Fruit fly (Drosophila melanogaster): ENCODE measurements around the gene tbc.
"Not testable (repeated sequence)": the region's sequence is repeated elsewhere in the genome, so short reads cannot be mapped to it uniquely, and the experiment has no call there.

tbc gene

DNA sequence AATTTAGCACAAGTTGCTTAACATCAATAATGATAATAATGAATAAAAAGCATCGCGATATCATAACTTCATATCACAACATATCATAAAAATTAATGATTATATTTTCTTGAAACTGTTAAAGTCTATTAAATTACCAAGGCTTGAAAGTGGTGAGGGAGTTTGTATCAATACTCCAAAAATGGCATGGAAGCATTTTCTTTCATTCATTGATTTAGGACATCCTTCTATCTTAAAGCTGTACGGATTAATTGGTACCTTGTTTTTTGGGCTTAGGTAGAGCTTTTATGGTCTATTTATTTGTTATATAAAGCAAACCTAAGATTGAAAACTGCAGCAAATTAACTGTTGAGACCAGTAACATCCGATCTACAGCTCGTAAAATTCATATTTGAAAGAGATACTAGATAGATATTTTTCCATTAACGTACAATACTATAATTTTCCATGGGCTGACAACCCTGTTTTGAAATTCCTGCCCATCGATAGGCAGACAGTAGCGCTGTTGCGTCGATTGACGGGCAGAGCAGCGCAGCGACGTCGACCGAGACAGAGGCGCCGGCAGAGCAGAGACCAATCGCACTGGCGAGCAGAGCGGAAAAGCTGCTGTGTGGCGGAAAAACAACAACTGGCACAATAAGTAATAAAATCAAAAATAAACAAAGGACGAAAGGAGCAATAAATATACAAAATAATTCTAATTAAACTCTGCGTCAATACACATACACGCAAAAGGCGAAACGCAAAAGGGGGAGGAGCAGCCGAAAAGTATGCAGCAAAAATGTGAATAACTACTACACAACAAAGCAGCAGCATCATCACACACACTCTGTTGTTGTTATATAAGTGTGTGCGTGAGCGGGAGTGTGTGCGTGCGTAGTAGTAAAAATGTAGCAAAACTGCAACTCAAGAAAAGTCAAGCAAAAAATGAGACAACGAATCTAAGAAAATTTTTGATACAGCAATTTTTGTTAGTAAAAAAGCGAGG, 15.5 kb upstream of the tbc start, which contains the start of gene CG1695:
CG1695 (plus strand) TSS at position 606 of the 988 bp plus-strand sequence.
- TF ChIP-seq Dll (optimal IDR thresholded peaks at IDR 0.05) (no peak), usp (GFP tag; optimal IDR thresholded peaks at IDR 0.05) (no peak), CG8478 (optimal IDR thresholded peaks at IDR 0.05) (no peak), pan (optimal IDR thresholded peaks at IDR 0.05) (no peak), psq (optimal IDR thresholded peaks at IDR 0.05) (no peak), EcR (GFP tag; optimal IDR thresholded peaks at IDR 0.05) (no peak)

DNA sequence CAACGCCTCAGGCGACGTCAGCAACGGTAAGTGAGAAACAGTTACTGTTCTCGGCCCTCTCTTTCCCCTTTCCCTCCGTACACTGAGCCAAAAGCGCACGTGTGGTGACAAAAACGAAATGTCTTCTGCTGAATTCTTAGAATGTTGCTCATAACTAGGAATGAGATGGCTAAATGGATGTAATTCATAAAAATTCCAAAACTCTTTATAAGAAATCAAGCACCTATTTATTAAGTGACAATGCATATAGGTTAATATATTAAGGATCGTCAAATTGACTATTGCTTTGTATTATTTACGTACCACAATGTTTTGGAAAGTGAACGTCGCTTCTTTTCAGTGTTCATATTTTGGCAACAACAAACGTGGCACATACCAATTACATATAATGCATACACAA, 14.6 kb upstream of the tbc start:
- TF ChIP-seq EcR (GFP tag; optimal IDR thresholded peaks at IDR 0.05): no peak
- no peak for TF ChIP-seq usp (GFP tag; optimal IDR thresholded peaks at IDR 0.05)
- no peak for TF ChIP-seq CG8478 (optimal IDR thresholded peaks at IDR 0.05)
- TF ChIP-seq psq (optimal IDR thresholded peaks at IDR 0.05): no peak
- TF ChIP-seq pan (optimal IDR thresholded peaks at IDR 0.05): no peak
- TF ChIP-seq Dll (optimal IDR thresholded peaks at IDR 0.05): no peak

DNA sequence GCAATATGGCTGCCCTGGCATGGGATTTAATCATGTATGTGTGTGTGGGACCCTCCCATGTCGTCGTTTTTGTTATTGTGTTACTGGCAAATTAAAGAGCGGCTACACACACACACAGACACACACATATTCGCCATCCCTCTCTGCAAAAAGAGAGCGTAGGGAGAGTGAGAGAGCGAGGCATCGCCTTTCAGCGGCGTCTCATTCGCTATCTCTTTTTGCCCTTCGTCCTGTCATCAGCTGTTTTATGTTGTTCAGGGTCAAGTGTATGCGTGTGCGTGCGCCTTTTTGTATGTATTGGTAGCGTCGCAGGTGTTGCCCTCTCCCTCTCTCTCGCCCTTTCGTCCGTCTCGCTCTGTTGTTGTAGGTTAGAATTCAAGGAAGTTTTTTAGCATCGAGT, 12.3 kb upstream of the tbc start:
- TF ChIP-seq pan (optimal IDR thresholded peaks at IDR 0.05): no peak
- no peak for TF ChIP-seq psq (optimal IDR thresholded peaks at IDR 0.05)
- no peak for TF ChIP-seq CG8478 (optimal IDR thresholded peaks at IDR 0.05)
- no peak for TF ChIP-seq usp (GFP tag; optimal IDR thresholded peaks at IDR 0.05)
- no peak for TF ChIP-seq EcR (GFP tag; optimal IDR thresholded peaks at IDR 0.05)
- no peak for TF ChIP-seq Dll (optimal IDR thresholded peaks at IDR 0.05)

DNA sequence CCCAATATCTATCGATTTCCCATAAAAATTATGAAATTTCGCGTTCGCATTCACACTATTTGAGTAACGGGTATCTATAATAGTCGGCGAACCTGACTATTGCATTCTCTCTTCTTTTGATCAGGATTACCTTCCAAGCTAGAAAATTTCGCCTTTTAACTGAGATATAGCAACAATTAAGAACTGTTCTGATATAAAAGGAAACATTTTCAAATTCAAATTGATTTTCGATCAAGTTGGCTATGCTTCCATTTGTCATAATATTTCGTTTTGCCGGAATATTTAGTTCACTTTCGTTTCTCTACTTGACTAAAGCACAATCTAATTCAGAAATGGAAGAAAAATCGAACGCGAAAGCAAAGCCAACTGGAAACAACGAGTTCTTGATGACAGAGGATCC, 3.1 kb upstream of the tbc start, which contains the start of gene CG42578:
CG42578 (plus strand) TSS at position 301 of the 400 bp plus-strand sequence.
- TF ChIP-seq Dll, pan, psq (optimal IDR thresholded peaks at IDR 0.05): not testable (repeated sequence)

DNA sequence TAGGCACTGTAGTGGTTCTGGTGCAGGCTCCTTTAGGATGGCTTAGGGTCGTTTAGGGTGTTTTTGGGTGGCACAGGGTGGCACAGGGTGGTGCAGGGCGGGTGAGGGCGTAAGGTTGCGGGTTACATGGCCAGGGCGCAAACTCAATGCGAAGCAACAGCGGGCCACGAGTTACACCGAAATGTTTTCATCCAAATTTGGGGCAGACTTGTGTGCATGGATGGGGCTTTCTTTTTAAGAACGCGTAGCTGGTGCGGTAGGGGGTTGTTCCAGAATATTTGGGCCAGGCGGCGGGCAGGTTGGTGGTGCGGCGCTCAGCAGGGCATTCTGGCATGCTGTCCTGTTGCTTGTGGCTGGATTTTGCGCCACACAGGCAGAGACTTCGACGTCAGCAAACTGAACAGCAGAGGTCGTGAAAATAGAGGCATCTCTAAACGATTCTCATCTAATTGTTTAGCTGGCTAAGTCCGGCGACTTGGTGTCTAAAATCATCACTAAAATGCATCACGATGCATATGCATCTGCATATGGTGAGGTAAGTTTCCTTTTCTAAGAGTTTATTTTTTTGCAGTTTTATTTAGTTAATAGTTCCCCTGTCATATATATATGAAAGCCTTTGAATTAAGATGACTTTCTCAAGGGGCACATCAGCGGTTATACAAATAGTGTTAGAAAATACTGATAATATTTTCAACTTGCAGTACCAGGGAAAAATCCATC, 1.1 kb upstream of the tbc start:
- TF ChIP-seq psq (optimal IDR thresholded peaks at IDR 0.05) (no peak), pan (optimal IDR thresholded peaks at IDR 0.05) (no peak), EcR (GFP tag; optimal IDR thresholded peaks at IDR 0.05) (no peak), Dll (optimal IDR thresholded peaks at IDR 0.05) (no peak), usp (GFP tag; optimal IDR thresholded peaks at IDR 0.05) (no peak), CG8478 (optimal IDR thresholded peaks at IDR 0.05) (no peak)

DNA sequence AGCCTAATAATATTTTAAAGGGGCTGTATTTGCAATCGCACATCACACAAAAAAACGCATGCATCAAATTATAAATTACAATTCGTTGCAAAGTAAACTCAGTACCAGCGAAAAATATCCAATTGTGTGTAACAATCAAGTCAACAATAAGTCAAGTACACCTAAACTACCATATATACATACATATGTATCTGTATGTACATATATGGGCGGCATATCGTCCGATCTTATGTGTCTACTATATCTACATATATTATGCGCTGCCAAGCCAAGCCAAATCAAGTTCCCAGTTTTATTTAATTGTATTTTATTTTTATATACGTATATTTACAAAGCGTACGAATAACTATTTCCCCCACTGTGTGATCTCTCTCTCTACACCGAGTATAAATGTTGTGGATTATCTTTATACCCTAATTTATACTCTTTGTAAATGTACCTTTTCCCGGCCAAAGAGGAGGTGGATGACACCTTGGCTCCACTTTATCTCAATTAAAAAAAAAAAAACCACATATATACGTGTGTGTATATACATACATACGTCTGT, 17.3 kb downstream of the tbc start:
- TF ChIP-seq Dll (optimal IDR thresholded peaks at IDR 0.05) (no peak), pan (optimal IDR thresholded peaks at IDR 0.05) (no peak), psq (optimal IDR thresholded peaks at IDR 0.05) (no peak), EcR (GFP tag; optimal IDR thresholded peaks at IDR 0.05) (no peak), usp (GFP tag; optimal IDR thresholded peaks at IDR 0.05) (no peak), CG8478 (optimal IDR thresholded peaks at IDR 0.05) (no peak)

DNA sequence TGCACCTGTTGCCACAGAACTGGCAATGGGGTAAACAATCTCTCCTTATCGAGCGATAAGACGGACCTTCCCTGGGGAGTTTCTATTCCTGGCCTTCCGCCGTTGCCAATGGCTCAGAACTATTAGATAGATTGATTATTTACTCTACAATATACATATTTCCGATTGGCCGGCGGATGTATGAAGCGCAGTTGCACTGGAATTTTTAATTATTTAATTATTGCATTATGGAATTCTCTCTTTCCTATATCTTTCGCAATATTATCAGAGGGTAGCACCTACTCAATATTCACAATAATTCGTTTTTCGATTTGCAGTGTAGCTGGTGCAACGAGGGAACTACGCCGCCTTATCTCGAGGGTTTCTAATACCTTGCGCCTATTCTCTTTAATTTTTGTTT, 18.0 kb downstream of the tbc start, which contains the start of gene GstT3:
GstT3 (plus strand) TSS at position 301 of the 400 bp plus-strand sequence.
- no peak for TF ChIP-seq CG8478 (optimal IDR thresholded peaks at IDR 0.05)
- no peak for TF ChIP-seq EcR (GFP tag; optimal IDR thresholded peaks at IDR 0.05)
- no peak for TF ChIP-seq psq (optimal IDR thresholded peaks at IDR 0.05)
- TF ChIP-seq pan (optimal IDR thresholded peaks at IDR 0.05): no peak
- TF ChIP-seq usp (GFP tag; optimal IDR thresholded peaks at IDR 0.05): no peak
- TF ChIP-seq Dll (optimal IDR thresholded peaks at IDR 0.05): no peak

DNA sequence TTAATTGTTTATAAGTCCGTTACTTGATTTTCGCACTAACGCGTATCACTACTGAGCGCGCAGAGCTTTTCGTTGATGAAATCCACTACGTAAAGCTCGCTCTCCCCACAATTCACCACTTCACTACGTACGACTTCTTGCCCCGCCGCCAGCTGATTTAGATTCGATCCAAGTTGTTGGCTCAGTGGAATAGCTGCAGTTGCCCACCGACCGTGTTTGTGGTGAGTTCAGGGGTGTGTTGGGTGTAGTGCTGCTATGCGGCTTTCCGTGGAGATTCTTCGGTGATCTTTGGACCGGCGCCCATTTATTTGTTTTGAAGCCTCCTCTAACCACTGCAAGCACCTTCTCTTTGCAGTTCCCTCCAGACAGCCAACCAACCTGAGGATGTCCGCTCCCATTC, 19.1 kb downstream of the tbc start:
- no peak for TF ChIP-seq EcR (GFP tag; optimal IDR thresholded peaks at IDR 0.05)
- no peak for TF ChIP-seq Dll (optimal IDR thresholded peaks at IDR 0.05)
- TF ChIP-seq CG8478 (optimal IDR thresholded peaks at IDR 0.05): no peak
- no peak for TF ChIP-seq pan (optimal IDR thresholded peaks at IDR 0.05)

DNA sequence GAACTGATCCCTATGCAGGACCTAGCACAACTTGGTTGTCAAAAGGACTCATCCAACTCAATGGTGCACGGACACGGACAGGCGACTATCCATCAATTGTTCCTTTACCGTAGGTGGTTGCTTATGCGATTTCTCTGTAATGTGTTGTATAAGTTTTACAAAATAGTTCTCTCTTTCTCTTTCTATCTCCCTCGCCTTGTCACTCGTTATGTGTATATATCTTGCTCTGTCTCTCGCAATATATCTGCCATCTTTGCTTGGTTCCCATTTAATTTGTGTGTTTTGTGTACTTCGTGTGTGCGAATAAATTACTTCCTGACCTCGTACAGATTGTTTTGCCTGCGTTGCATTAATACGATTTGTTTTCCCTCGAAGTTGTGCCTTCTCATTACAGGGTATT, 21.6 kb downstream of the tbc start:
- no peak for TF ChIP-seq CG8478 (optimal IDR thresholded peaks at IDR 0.05)
- no peak for TF ChIP-seq usp (GFP tag; optimal IDR thresholded peaks at IDR 0.05)

DNA sequence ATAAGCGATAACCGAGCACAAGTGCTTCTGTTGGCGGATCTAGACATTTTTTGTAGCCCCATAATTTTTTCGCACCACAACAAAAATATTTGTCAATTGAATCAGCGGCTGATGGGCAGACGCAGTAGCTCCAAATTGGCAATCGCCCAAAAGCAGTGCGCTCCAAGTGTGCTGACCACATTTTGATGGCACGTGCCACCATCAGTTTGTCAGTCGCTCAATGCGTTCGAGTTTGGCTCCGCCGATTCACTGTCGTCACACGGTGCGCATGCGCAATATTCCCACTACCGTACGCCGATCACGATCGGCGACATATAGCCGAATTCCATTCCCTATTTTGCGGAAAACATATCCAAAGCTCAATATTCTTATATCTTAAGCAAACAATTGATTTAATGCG, 29.5 kb downstream of the tbc start:
- TF ChIP-seq Dll (optimal IDR thresholded peaks at IDR 0.05) (no peak), pan (optimal IDR thresholded peaks at IDR 0.05) (no peak), psq (optimal IDR thresholded peaks at IDR 0.05) (no peak), EcR (GFP tag; optimal IDR thresholded peaks at IDR 0.05) (no peak), CG8478 (optimal IDR thresholded peaks at IDR 0.05) (no peak), usp (GFP tag; optimal IDR thresholded peaks at IDR 0.05) (no peak)

DNA sequence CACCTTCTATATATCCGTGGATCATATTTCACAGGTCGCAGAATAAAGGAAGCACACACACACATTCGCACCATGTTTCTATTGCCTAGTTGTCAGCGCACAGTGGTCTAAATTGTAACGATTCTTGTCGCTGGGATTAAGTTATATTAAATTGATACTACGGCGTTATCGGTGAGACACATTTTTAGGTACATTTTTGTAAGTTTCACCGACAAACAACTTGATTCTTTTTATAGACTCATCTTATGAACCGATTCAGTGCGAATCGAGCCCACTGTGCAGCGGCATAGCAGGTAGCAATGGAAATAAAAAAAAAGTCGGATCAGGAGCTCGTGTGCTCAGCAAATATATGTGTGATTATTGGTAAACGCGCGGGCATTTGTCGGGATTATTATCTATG, 31.3 kb downstream of the tbc start:
- TF ChIP-seq EcR (GFP tag; optimal IDR thresholded peaks at IDR 0.05) (no peak), pan (optimal IDR thresholded peaks at IDR 0.05) (no peak)

DNA sequence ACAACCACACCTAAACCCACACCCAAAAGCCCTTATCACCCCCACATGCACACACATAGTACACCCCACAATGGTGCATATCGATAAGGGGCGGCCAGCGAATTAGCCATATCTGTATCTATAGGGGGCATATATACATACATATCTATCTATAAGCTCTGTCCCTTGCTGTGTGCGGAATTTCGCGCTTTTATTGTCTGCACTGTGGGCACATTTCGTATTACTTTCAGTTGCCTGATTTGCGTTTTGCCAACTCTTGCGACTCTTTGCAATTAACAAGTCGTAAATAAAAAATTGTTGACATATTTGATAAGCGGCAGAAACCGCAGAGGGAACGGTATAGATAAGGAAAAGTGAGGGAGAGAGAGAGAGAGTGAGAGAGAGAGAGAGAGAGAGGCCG, 32.3 kb downstream of the tbc start:
- TF ChIP-seq psq (optimal IDR thresholded peaks at IDR 0.05) (no peak), usp (GFP tag; optimal IDR thresholded peaks at IDR 0.05) (no peak), Dll (optimal IDR thresholded peaks at IDR 0.05) (no peak), EcR (GFP tag; optimal IDR thresholded peaks at IDR 0.05) (no peak), CG8478 (optimal IDR thresholded peaks at IDR 0.05) (no peak), pan (optimal IDR thresholded peaks at IDR 0.05) (no peak)

Measured in whole organism.